Worm (Caenorhabditis elegans): ENCODE measurements around the gene pyc-1.

ce11 chrV:11796343-11796742 is 26.0 kb downstream of the pyc-1 start:
- TF ChIP-seq him-1 (tag; optimal IDR thresholded peaks at IDR 0.05) (no peak), dao-5 (tag; optimal IDR thresholded peaks at IDR 0.05) (no peak), W03F9.2 (tag; optimal IDR thresholded peaks at IDR 0.05) (no peak)
